Fruit fly (Drosophila melanogaster) Kc167 (cell line): Measurements from ENCODE around the gene CG43845.

Experiments
- Myc ChIP-seq: fragments of >200 bp; optimal IDR thresholded peaks from 2 replicates; lab custom pipeline; 2017; ENCODE audit warnings: missing external identifiers
- Sin3A ChIP-seq: fragments of >200 bp; optimal IDR thresholded peaks from 2 replicates; lab custom pipeline; 2018; ENCODE audit warnings: missing external identifiers
- h ChIP-seq: fragments of >200 bp; optimal IDR thresholded peaks from 3 replicates; lab custom pipeline; 2018; ENCODE audit warnings: missing external identifiers
- insv ChIP-seq: fragments of >200 bp; optimal IDR thresholded peaks from 3 replicates; lab custom pipeline; 2018; ENCODE audit warnings: missing external identifiers
- psq ChIP-seq: fragments of >200 bp; optimal IDR thresholded peaks from 2 replicates; lab custom pipeline; 2017; ENCODE audit warnings: missing external identifiers
- ttk ChIP-seq: sonication (Bioruptor generic); optimal IDR thresholded peaks from 2 replicates; lab custom pipeline; 2017; ENCODE audit warnings: missing external identifiers

Gene CG43845

DNA sequence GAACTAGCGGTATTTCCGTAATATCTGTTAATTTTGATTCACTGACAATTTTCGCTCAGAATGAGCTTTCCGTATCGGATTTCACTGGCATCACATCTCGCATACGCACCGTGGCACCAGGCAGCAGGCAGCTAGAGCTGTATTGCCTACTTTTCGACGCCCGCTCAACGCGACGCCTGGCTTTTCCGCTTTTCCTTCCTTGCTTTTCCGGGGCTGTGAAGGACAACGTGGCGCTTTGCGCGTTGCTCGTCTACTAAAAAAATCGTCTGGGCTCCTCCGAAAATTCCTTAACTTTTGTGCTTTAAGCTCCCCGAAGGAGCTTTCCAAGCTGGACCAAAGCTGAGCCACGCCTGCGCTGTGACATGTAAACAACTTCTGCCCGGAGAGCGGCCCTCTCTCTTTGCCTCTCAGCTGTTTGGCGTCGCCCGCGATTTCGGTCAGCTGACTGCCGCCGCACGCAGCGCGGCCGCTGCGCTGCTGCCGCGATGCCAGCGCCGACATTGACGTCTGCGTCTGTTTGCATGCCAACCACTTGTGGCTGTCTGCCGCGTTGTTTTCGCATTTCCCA lies at the start of gene CG43845, which contains the start of gene Nmdar1:
Gene CG43845 (minus strand): TSS at position 51 of the 568 bp plus-strand sequence.
Gene Nmdar1 (minus strand): TSS at position 259 of the 568 bp plus-strand sequence.
- no peak for TF ChIP-seq Myc
- no peak for TF ChIP-seq insv
- TF ChIP-seq h (lab: Kevin White, UChicago): no peak
- no peak for TF ChIP-seq ttk (lab: Kevin White, UChicago)
- no peak for TF ChIP-seq psq (lab: Kevin White, UChicago)
- no peak for TF ChIP-seq Sin3A (lab: Kevin White, UChicago)

dm6 chr3R:5571756-5572155 lies 48.8 kb upstream of the CG43845 start:
- TF ChIP-seq insv (no peak), Myc (no peak), psq (lab: Kevin White, UChicago) (no peak), ttk (lab: Kevin White, UChicago) (no peak), Sin3A (lab: Kevin White, UChicago) (no peak), h (lab: Kevin White, UChicago) (no peak)

DNA sequence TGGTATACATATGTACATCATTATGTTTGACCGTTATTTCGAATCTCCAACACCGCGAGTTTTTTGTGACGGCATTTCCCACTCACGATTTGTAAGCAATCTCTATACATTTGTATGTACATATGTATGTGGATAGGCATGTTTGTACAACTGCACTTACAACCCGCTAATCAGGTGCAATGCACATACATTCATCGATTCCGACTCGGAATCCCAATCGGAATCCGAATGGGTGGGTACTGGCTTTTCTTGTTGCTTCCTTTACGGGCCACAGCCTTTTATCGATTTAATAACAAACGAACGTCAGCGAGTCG lies 48.5 kb upstream of the CG43845 start:
- TF ChIP-seq Sin3A (lab: Kevin White, UChicago): no peak
- TF ChIP-seq h (lab: Kevin White, UChicago): no peak
- TF ChIP-seq insv: no peak

DNA sequence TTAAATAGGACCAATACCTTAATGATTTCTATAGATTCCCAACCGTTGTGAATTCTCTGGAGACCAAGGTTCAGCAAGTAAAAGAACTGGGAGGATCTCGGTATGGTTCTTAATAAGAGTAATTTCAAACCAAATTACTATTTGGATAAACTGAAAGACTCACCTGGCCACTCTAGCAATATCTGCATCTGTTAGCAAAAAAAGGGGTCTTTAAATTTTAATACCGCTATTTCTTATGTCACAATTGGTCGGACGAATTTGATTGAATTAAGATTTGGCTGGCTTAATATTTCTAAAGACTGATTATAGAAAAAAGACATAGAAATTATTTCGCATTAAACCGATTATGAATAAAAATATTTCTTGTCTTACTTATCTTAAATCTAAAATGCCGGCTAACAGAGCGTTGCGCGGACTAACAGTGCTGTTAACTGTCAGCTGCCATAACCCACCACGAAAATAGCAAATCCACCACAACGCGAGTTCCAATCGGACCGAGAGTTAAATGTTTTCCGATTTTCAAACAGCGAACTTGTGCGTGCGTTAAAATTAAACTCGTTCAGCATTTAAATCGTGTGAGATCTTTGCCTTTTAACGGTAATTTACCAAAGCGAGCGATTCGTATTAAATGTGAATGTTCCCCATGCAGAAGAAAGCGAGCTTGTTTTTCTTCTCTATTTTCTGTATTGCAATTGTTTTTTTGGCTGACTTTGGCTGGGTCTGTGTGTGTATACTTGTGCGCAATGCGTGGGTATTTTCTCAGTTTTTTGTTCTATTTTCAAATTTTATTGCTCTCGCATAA lies 47.9 kb upstream of the CG43845 start, which contains the start of gene CRMP:
Gene CRMP (plus strand): TSS at position 474 of the 802 bp plus-strand sequence.
- no peak for TF ChIP-seq h (lab: Kevin White, UChicago)
- TF ChIP-seq ttk (lab: Kevin White, UChicago): no peak

dm6 chr3R:5568590-5568989 lies 45.7 kb upstream of the CG43845 start, which contains the start of the genes CG2931 and Rheb:
Gene CG2931, minus strand, starts transcription at chr3R:5568615.
Gene Rheb, plus strand, starts transcription at chr3R:5568921.
- no peak for TF ChIP-seq psq (lab: Kevin White, UChicago)
- no peak for TF ChIP-seq insv
- no peak for TF ChIP-seq h (lab: Kevin White, UChicago)
- TF ChIP-seq Sin3A (lab: Kevin White, UChicago): no peak
- no peak for TF ChIP-seq Myc
- no peak for TF ChIP-seq ttk (lab: Kevin White, UChicago)

- TF ChIP-seq Myc (no peak), Sin3A (lab: Kevin White, UChicago) (no peak)
Observed at dm6 chr3R:5565623-5566022, 42.7 kb upstream of the CG43845 start.

- TF ChIP-seq psq (lab: Kevin White, UChicago) (no peak), ttk (lab: Kevin White, UChicago) (no peak), Sin3A (lab: Kevin White, UChicago) (no peak), h (lab: Kevin White, UChicago) (no peak), Myc (no peak), insv (no peak)
Observed at dm6 chr3R:5564775-5565190, 41.9 kb upstream of the CG43845 start, which contains the start of the genes CG14671 and CG12746. Gene CG14671, minus strand, starts transcription at chr3R:5564815. Gene CG12746, plus strand, starts transcription at chr3R:5564865.

DNA sequence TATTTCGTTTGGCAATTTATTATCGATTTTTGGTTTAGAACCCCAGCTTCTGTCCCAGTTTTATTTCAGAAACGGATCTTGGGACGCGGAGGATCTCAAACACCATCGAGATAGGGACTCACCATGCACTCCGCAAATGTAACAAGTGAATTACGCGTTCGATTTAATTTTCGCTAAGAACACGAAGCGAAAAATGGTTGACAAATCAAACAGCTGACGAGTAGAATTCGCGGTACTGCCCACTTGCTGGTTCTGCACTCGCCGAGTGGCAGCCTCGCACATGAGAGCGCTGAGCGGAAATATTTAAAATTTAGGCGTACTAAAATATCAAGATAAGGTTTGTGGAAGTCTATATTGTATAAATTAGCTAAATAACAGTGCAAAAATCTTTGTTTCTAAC lies 40.5 kb upstream of the CG43845 start, which contains the start of gene Pi4KIIalpha:
Gene Pi4KIIalpha (minus strand): TSS at position 233 of the 400 bp plus-strand sequence.
- no peak for TF ChIP-seq ttk (lab: Kevin White, UChicago)
- TF ChIP-seq Sin3A (lab: Kevin White, UChicago): no peak
- TF ChIP-seq psq (lab: Kevin White, UChicago): no peak
- TF ChIP-seq insv: no peak
- TF ChIP-seq Myc: no peak
- TF ChIP-seq h (lab: Kevin White, UChicago): no peak

DNA sequence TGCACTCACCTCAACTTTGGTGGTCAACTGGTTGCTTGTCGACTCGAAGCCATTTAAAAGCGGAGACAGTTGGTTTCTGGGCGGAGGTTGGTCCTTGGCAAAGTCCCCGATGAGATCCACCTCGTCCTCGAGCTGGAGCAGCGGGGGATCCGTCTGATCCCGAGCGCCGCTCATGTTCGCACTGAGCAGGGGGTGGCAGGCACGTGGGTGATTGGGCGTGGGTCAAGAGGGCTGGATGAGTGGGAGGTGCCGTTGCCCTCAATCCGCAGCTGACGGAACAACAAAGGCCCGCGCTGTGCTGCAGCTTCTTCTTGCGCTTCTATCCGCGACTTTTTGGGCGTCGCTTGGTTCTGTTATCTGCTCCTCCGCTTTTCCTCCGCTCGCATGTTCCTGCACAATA lies 40.0 kb upstream of the CG43845 start:
- TF ChIP-seq Myc (no peak), psq (lab: Kevin White, UChicago) (no peak), ttk (lab: Kevin White, UChicago) (no peak), Sin3A (lab: Kevin White, UChicago) (no peak), h (lab: Kevin White, UChicago) (no peak), insv (no peak)

DNA sequence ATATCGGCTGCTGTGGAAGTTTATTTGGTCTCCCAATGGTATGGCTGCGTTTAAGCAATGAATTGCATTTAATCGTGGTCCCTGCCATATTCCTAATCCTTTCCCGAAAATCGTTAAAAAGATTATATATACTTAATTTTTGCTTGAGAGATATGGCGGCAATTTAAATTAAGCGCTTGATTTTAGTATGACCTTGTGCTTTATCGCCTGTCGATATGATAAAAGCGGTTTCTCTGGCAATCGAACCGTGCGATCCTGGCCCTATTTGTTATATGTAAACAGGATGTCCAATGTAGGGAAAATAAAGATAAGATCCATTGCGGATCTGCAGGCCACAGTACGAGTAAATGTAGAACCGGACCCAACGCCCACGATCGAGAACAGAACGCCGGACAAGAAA lies 31.9 kb upstream of the CG43845 start, which contains the start of gene Snm1:
Gene Snm1 (plus strand): TSS at position 233 of the 400 bp plus-strand sequence.
- TF ChIP-seq Myc (no peak), h (lab: Kevin White, UChicago) (no peak), Sin3A (lab: Kevin White, UChicago) (no peak), ttk (lab: Kevin White, UChicago) (no peak), insv (no peak)

DNA sequence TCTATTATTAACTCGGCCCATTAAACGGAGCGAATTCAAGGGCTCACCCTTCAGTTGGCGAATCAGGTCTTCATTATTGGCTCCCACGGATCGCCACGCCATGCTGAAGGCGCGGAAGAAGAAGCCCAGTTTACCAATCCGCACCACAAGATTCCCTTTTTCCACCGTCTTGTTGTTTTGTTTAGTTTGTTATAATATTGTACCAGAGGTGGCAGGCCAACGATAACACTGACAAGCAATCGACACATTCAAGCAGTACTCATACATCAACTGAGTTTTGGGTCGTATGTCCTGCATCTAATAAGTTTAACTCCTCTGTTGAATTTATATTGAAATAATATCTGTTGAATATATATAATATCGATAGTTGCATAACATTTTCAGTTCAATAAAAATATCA lies 31.2 kb upstream of the CG43845 start, which contains the start of gene Pcmt:
Gene Pcmt (minus strand): TSS at position 235 of the 400 bp plus-strand sequence.
- TF ChIP-seq Myc (no peak), h (lab: Kevin White, UChicago) (no peak), ttk (lab: Kevin White, UChicago) (no peak), psq (lab: Kevin White, UChicago) (no peak), insv (no peak), Sin3A (lab: Kevin White, UChicago) (no peak)

DNA sequence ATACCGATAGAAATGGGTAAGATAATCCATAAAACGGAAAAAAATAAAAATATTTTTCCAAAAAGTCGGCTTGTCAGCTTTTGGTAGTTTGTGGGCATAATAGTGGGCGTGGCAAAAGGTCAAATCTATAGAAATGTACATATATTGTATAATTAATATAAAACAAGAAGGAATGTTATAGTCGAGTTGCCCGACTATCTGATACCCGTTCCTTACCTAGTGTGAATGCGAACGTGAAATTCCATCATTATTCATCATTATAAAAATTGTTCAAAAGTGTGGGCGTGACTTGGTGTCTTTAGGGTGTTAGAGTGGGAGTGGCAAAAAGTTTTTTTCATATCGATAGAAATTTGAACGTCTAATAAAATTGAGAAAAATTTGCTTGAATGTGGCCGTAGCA lies 28.7 kb upstream of the CG43845 start:
- TF ChIP-seq ttk (lab: Kevin White, UChicago) (no peak), Myc (no peak), insv (no peak), h (lab: Kevin White, UChicago) (no peak), psq (lab: Kevin White, UChicago) (no peak), Sin3A (lab: Kevin White, UChicago) (no peak)
